Fruit fly (Drosophila melanogaster) whole organism, pupa: ENCODE measurements around the gene CG14384.
A peak's percentile ranks its signal among the peaks of the same experiment; 100 is the strongest.

Source experiments
- CG13204 ChIP-seq: fragments of 200-800 bp; sonication (Bioruptor generic); optimal IDR thresholded peaks from 2 replicates; lab custom pipeline; 2018; ENCODE audit warnings: missing biosample characterization, mild to moderate bottlenecking, missing genetic modification characterization, moderate library complexity
- EcR ChIP-seq: fragments of 200-800 bp; sonication (Bioruptor generic); optimal IDR thresholded peaks from 3 replicates; lab custom pipeline; 2019; ENCODE audit warnings: missing biosample characterization, missing genetic modification characterization, mild to moderate bottlenecking, moderate library complexity, missing genetic modification reagents
- Ets98B ChIP-seq: fragments of 200-800 bp; sonication (Bioruptor generic); IDR thresholded peaks from 2 replicates; pipeline ENCODE4 v1.3.6; 2022; ENCODE audit warnings: missing biosample characterization, missing genetic modification characterization
- Pif1B ChIP-seq: fragments of 200-800 bp; sonication (Bioruptor generic); optimal IDR thresholded peaks from 3 replicates; lab custom pipeline; 2016; ENCODE audit warnings: missing biosample characterization, missing genetic modification characterization

DNA sequence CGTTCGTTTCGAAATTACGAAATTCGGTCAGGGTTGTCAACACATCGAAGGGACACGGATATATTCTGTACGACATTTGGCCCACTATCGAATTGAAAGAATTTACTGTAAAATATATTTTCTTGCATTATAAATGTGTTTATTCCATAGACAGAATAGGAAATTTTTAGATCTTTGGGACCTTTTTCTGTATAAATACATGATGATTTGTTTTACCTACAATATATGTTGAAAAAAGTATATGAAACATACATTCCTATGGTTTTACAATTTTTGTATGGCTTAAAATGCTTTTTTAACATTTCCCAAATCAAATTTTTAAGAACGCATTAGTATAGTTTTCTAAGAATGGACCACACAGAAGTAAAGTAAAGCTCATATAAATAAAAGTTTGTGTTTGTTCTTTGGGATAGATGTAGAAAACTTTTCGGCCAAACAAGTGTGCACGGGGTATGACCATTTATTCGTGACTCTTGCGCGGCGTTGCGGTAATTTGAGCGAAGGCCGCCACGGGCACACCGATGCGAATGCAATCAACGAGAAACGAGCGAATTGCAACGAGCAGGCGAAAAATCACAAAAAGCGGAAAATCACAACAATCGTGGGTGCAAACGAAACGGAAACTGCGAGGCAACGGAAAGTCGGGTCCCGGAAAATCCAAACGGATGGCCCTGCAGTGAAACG is 30.2 kb upstream of the CG14384 start, which contains the start of the genes CG17327, CG44194 and CG7518:
- no peak for TF ChIP-seq CG13204 (GFP tag; lab: Kevin White, UChicago)
- TF ChIP-seq EcR: no peak
- TF ChIP-seq Pif1B (GFP tag; lab: Kevin White, UChicago): no peak
- 0 out of 2 replicates have a peak, but pooled peaks have one; percentile 15 for TF ChIP-seq Ets98B (GFP tag; lab: Robert Waterston, UW)
